Fruit fly (Drosophila melanogaster) whole organism, embryonic: ENCODE results near the gene CG5644.

Experiments
- CG10321 ChIP-seq: fragments of 200-800 bp; sonication (Bioruptor generic); IDR thresholded peaks from 2 replicates; pipeline ENCODE4 v1.3.6; 2022; ENCODE audit warnings: missing biosample characterization, missing genetic modification characterization
- CG11695 ChIP-seq: fragments of 200-800 bp; sonication (Bioruptor generic); IDR thresholded peaks from 3 replicates; pipeline ENCODE4 v1.3.6; 2022; ENCODE audit warnings: missing biosample characterization, missing genetic modification characterization
- CG11696 ChIP-seq: fragments of 200-800 bp; sonication (Bioruptor generic); IDR thresholded peaks from 2 replicates; pipeline ENCODE4 v1.3.6; 2022; ENCODE audit warnings: missing biosample characterization, missing genetic modification characterization
- CG13296 ChIP-seq: fragments of 200-800 bp; sonication (Bioruptor generic); optimal IDR thresholded peaks from 3 replicates; lab custom pipeline; 2018; ENCODE audit warnings: missing biosample characterization, mild to moderate bottlenecking, missing genetic modification characterization
- CG1603 ChIP-seq: fragments of 200-800 bp; sonication (Bioruptor generic); optimal IDR thresholded peaks from 2 replicates; lab custom pipeline; 2019; ENCODE audit warnings: missing biosample characterization, mild to moderate bottlenecking, missing genetic modification characterization, moderate library complexity
- CG17359 ChIP-seq: fragments of 200-800 bp; sonication (Bioruptor generic); optimal IDR thresholded peaks from 3 replicates; lab custom pipeline; 2018; ENCODE audit warnings: missing biosample characterization, mild to moderate bottlenecking, missing genetic modification characterization, moderate library complexity
- CG17568 ChIP-seq: fragments of 200-800 bp; sonication (Bioruptor generic); optimal IDR thresholded peaks from 2 replicates; lab custom pipeline; 2018; ENCODE audit warnings: missing biosample characterization, mild to moderate bottlenecking, missing genetic modification characterization, moderate library complexity
- CG1832 ChIP-seq: fragments of 200-800 bp; sonication (Bioruptor generic); optimal IDR thresholded peaks from 2 replicates; lab custom pipeline; 2017; ENCODE audit warnings: missing biosample characterization, mild to moderate bottlenecking, missing genetic modification characterization, inconsistent platforms
- CG2120 ChIP-seq: fragments of 200-800 bp; sonication (Bioruptor generic); optimal IDR thresholded peaks from 3 replicates; lab custom pipeline; 2016; ENCODE audit warnings: missing biosample characterization, missing genetic modification characterization
- CG2712 ChIP-seq: fragments of 200-800 bp; optimal IDR thresholded peaks from 3 replicates; lab custom pipeline; 2019; ENCODE audit warnings: missing biosample characterization, mild to moderate bottlenecking, missing genetic modification characterization, moderate library complexity
- CG34224 ChIP-seq: fragments of 200-800 bp; sonication (Bioruptor generic); IDR thresholded peaks from 3 replicates; pipeline ENCODE4 v1.3.6; 2022; ENCODE audit warnings: missing biosample characterization, missing genetic modification characterization; ENCODE audit not compliant: partially characterized antibody
- CG34422 ChIP-seq: fragments of 200-800 bp; sonication (Bioruptor generic); IDR thresholded peaks from 3 replicates; pipeline ENCODE4 v1.3.6; 2022; ENCODE audit warnings: missing biosample characterization, missing genetic modification characterization
- CG3726 ChIP-seq: fragments of 200-800 bp; sonication (Bioruptor generic); IDR thresholded peaks from 3 replicates; pipeline ENCODE4, ENCODE4 v1.3.6; 2022; ENCODE audit warnings: missing biosample characterization, missing genetic modification characterization
- CG43689 ChIP-seq: fragments of 200-800 bp; sonication (Bioruptor generic); IDR thresholded peaks from 2 replicates; pipeline ENCODE4 v1.3.6; 2022; ENCODE audit warnings: missing biosample characterization, missing genetic modification characterization
- CG7963 ChIP-seq: fragments of 200-800 bp; sonication (Bioruptor generic); IDR thresholded peaks from 3 replicates; pipeline ENCODE4 v1.3.6; 2022; ENCODE audit warnings: missing biosample characterization, missing genetic modification characterization; ENCODE audit not compliant: partially characterized antibody
- CG8281 ChIP-seq: fragments of 200-800 bp; sonication (Bioruptor generic); optimal IDR thresholded peaks from 2 replicates; lab custom pipeline; 2018; ENCODE audit warnings: missing biosample characterization, mild to moderate bottlenecking, missing genetic modification characterization, moderate library complexity
- Dad ChIP-seq: fragments of 200-800 bp; sonication (Bioruptor generic); optimal IDR thresholded peaks from 3 replicates; lab custom pipeline; 2016; ENCODE audit warnings: missing biosample characterization, missing genetic modification characterization
- Dip2 ChIP-seq: fragments of 200-800 bp; sonication (Bioruptor generic); IDR thresholded peaks from 2 replicates; pipeline ENCODE4 v1.3.6; 2022; ENCODE audit warnings: missing biosample characterization, missing genetic modification characterization
- HLH4C ChIP-seq: fragments of 200-800 bp; sonication (Bioruptor generic); IDR thresholded peaks from 3 replicates; pipeline ENCODE4 v1.3.6; 2022; ENCODE audit warnings: missing biosample characterization, missing genetic modification characterization; ENCODE audit not compliant: partially characterized antibody
- Kr ChIP-seq: fragments of 200-800 bp; sonication (Bioruptor generic); optimal IDR thresholded peaks from 2 replicates; lab custom pipeline; 2017; ENCODE audit warnings: missing biosample characterization, mild to moderate bottlenecking, missing genetic modification characterization
- MTF-1 ChIP-seq: fragments of 200-800 bp; sonication (Bioruptor generic); optimal IDR thresholded peaks from 2 replicates; lab custom pipeline; 2018; ENCODE audit warnings: missing biosample characterization, mild to moderate bottlenecking, missing genetic modification characterization, borderline replicate concordance
- Mad ChIP-seq: fragments of 200-800 bp; sonication (Bioruptor generic); optimal IDR thresholded peaks from 2 replicates; lab custom pipeline; 2016; ENCODE audit warnings: missing biosample characterization, missing genetic modification characterization
- Med ChIP-seq: fragments of 200-800 bp; sonication (Bioruptor generic); peaks from one replicate; lab custom pipeline; 2016; ENCODE audit warnings: missing biosample characterization, missing genetic modification characterization, mild to moderate bottlenecking, inconsistent platforms, moderate library complexity
- NK7.1 ChIP-seq: fragments of 200-800 bp; sonication (Bioruptor generic); optimal IDR thresholded peaks from 3 replicates; lab custom pipeline; 2016; ENCODE audit warnings: missing biosample characterization, missing genetic modification characterization
- NfI ChIP-seq: fragments of 200-800 bp; sonication (Bioruptor generic); optimal IDR thresholded peaks from 3 replicates; lab custom pipeline; 2018; ENCODE audit warnings: missing biosample characterization, mild to moderate bottlenecking, missing genetic modification characterization, moderate library complexity
- Sox100B ChIP-seq: fragments of 200-800 bp; sonication (Bioruptor generic); optimal IDR thresholded peaks from 3 replicates; lab custom pipeline; 2018; ENCODE audit warnings: missing biosample characterization, mild to moderate bottlenecking, missing genetic modification characterization
- TFAM ChIP-seq: fragments of 200-800 bp; sonication (Bioruptor generic); optimal IDR thresholded peaks from 2 replicates; lab custom pipeline; 2017; ENCODE audit warnings: missing biosample characterization, missing genetic modification characterization, inconsistent platforms
- Trl ChIP-seq, 3 experiments: fragments of >200 bp in 2 of 3; fragments of 200-800 bp in 1 of 3; sonication (Bioruptor generic) in 1 of 3; optimal IDR thresholded peaks; 2 replicates in 1 of 3; 3 replicates in 2 of 3; lab custom pipeline; 2016 to 2017; ENCODE audit warnings: missing biosample characterization in 1 of 3, missing genetic modification characterization in 1 of 3
- Xrp1 ChIP-seq: fragments of 200-800 bp; sonication (Bioruptor generic); IDR thresholded peaks from 2 replicates; pipeline ENCODE4 v1.3.6; 2022; ENCODE audit warnings: missing biosample characterization, missing genetic modification characterization
- ab ChIP-seq: fragments of 200-800 bp; sonication (Bioruptor generic); optimal IDR thresholded peaks from 2 replicates; lab custom pipeline; 2016; ENCODE audit warnings: missing biosample characterization, missing genetic modification characterization
- aop ChIP-seq: fragments of 200-800 bp; sonication (Bioruptor generic); IDR thresholded peaks from 2 replicates; pipeline ENCODE4 v1.3.6; 2022; ENCODE audit warnings: missing biosample characterization, missing genetic modification characterization
- az2 ChIP-seq: fragments of 200-800 bp; sonication (Bioruptor generic); optimal IDR thresholded peaks from 3 replicates; lab custom pipeline; 2016; ENCODE audit warnings: missing biosample characterization, missing genetic modification characterization
- chn ChIP-seq: fragments of 200-800 bp; sonication (Bioruptor generic); optimal IDR thresholded peaks from 2 replicates; lab custom pipeline; 2016; ENCODE audit warnings: missing biosample characterization, missing genetic modification characterization
- crp ChIP-seq, 2 experiments: fragments of 200-800 bp; sonication (Bioruptor generic); optimal IDR thresholded peaks; 2 replicates in 1 of 2; 3 replicates in 1 of 2; lab custom pipeline; 2017; ENCODE audit warnings: missing biosample characterization in 2 of 2, missing genetic modification characterization in 2 of 2, mild to moderate bottlenecking in 1 of 2, moderate library complexity in 1 of 2
- dimm ChIP-seq: fragments of 200-800 bp; sonication (Bioruptor generic); IDR thresholded peaks from 2 replicates; pipeline ENCODE4 v1.3.6; 2022; ENCODE audit warnings: missing biosample characterization, missing genetic modification characterization
- disco-r ChIP-seq: fragments of 200-800 bp; sonication (Bioruptor generic); optimal IDR thresholded peaks from 2 replicates; lab custom pipeline; 2016; ENCODE audit warnings: missing biosample characterization, missing genetic modification characterization
- dmrt99B ChIP-seq: fragments of 200-800 bp; sonication (Bioruptor generic); optimal IDR thresholded peaks from 2 replicates; lab custom pipeline; 2018; ENCODE audit warnings: missing biosample characterization, mild to moderate bottlenecking, missing genetic modification characterization, moderate library complexity
- en ChIP-seq: fragments of 200-800 bp; sonication (Bioruptor generic); optimal IDR thresholded peaks from 2 replicates; lab custom pipeline; 2016; ENCODE audit warnings: missing biosample characterization, missing genetic modification characterization
- exex ChIP-seq: fragments of 200-800 bp; sonication (Bioruptor generic); optimal IDR thresholded peaks from 4 replicates; lab custom pipeline; 2018; ENCODE audit warnings: missing biosample characterization, mild to moderate bottlenecking, missing genetic modification characterization, moderate library complexity
- fd102C ChIP-seq: fragments of 200-800 bp; sonication (Bioruptor generic); optimal IDR thresholded peaks from 2 replicates; lab custom pipeline; 2018; ENCODE audit warnings: missing biosample characterization, mild to moderate bottlenecking, missing genetic modification characterization, moderate library complexity
- hbn ChIP-seq: fragments of 200-800 bp; sonication (Bioruptor generic); IDR thresholded peaks from 2 replicates; pipeline ENCODE4 v1.3.6; 2022; ENCODE audit warnings: missing biosample characterization, missing genetic modification characterization; ENCODE audit not compliant: partially characterized antibody
- knrl ChIP-seq: fragments of 200-800 bp; sonication (Bioruptor generic); IDR thresholded peaks from 3 replicates; pipeline ENCODE4 v1.3.6; 2022; ENCODE audit warnings: missing biosample characterization, missing genetic modification characterization; ENCODE audit not compliant: partially characterized antibody
- lola ChIP-seq, 3 experiments: fragments of >200 bp in 2 of 3; fragments of 200-800 bp in 1 of 3; sonication (Bioruptor generic) in 1 of 3; optimal IDR thresholded peaks; 2 replicates each; lab custom pipeline; 2017 to 2019; ENCODE audit warnings: missing biosample characterization in 3 of 3, missing genetic modification characterization in 3 of 3, mild to moderate bottlenecking in 1 of 3, moderate library complexity in 1 of 3
- mld ChIP-seq: fragments of 200-800 bp; sonication (Bioruptor generic); IDR thresholded peaks from 3 replicates; pipeline ENCODE4 v1.3.6; 2022; ENCODE audit warnings: missing biosample characterization, missing genetic modification characterization; ENCODE audit not compliant: partially characterized antibody
- repo ChIP-seq: fragments of 200-800 bp; sonication (Bioruptor generic); optimal IDR thresholded peaks from 2 replicates; lab custom pipeline; 2016; ENCODE audit warnings: missing biosample characterization, missing genetic modification characterization
- rib ChIP-seq: fragments of 200-800 bp; sonication (Bioruptor generic); IDR thresholded peaks from 2 replicates; pipeline ENCODE4 v1.3.6; 2022; ENCODE audit warnings: missing biosample characterization, missing genetic modification characterization
- sens ChIP-seq: fragments of 200-800 bp; sonication (Bioruptor generic); peaks from one replicate; lab custom pipeline; 2016; ENCODE audit warnings: missing biosample characterization, missing genetic modification characterization
- slbo ChIP-seq: fragments of 200-800 bp; sonication (Bioruptor generic); IDR thresholded peaks from 2 replicates; pipeline ENCODE4 v1.3.6; 2022; ENCODE audit warnings: missing biosample characterization, missing genetic modification characterization
- toy ChIP-seq: fragments of 200-800 bp; sonication (Bioruptor generic); IDR thresholded peaks from 2 replicates; pipeline ENCODE4 v1.3.6; 2022; ENCODE audit warnings: missing biosample characterization, missing genetic modification characterization
- z ChIP-seq: fragments of 200-800 bp; sonication (Bioruptor generic); IDR thresholded peaks from 3 replicates; pipeline ENCODE4 v1.3.6; 2022; ENCODE audit warnings: missing biosample characterization, missing genetic modification characterization

The CG5644 gene

dm6 chr3L:9023627-9024026 lies 43.9 kb upstream of the CG5644 start (continued):
- peak; percentile 26 for TF ChIP-seq Sox100B
- no peak for TF ChIP-seq CG34224 (GFP tag; lab: Robert Waterston, UW)
- no peak for TF ChIP-seq CG13296 (GFP tag; lab: Kevin White, UChicago)
- TF ChIP-seq rib (GFP tag; lab: Robert Waterston, UW): no peak
- no peak for TF ChIP-seq exex
- no peak for TF ChIP-seq CG7963
- peak; percentile 90 for TF ChIP-seq Med (GFP tag; lab: Kevin White, UChicago)
- no peak for TF ChIP-seq z (GFP tag; lab: Robert Waterston, UW)
- peak; percentile 41 for TF ChIP-seq NK7.1 (GFP tag; lab: Kevin White, UChicago)
- TF ChIP-seq crp (GFP tag; optimal IDR thresholded peaks at IDR 0.05; lab: Kevin White, UChicago): no peak
- TF ChIP-seq mld (GFP tag; lab: Robert Waterston, UW): no peak
- peak; percentile 32 for TF ChIP-seq CG17568 (GFP tag; lab: Kevin White, UChicago)
- no peak for TF ChIP-seq CG10321 (GFP tag; lab: Robert Waterston, UW)
- no peak for TF ChIP-seq CG11696
- peak; percentile 85 for TF ChIP-seq Xrp1 (GFP tag; lab: Robert Waterston, UW)
- TF ChIP-seq az2 (GFP tag; lab: Kevin White, UChicago): peak; percentile 71
- TF ChIP-seq disco-r (GFP tag; lab: Kevin White, UChicago): no peak
- peak in 1 of 3 experiments; percentile 87 for TF ChIP-seq lola (GFP tag; optimal IDR thresholded peaks at IDR 0.05; lab: Kevin White, UChicago)
- TF ChIP-seq repo (GFP tag; lab: Kevin White, UChicago): no peak
- TF ChIP-seq chn (GFP tag; lab: Kevin White, UChicago): peak; percentile 73
- TF ChIP-seq slbo: peak; percentile 56
- no peak for TF ChIP-seq aop (GFP tag; lab: Robert Waterston, UW)
- peak; percentile 49 for TF ChIP-seq CG17359 (tag; lab: Kevin White, UChicago)
- no peak for TF ChIP-seq CG3726
- peak; percentile 55; the same call in 1 of the 3 replicates for TF ChIP-seq CG11695 (GFP tag; lab: Robert Waterston, UW)
- TF ChIP-seq knrl: no peak
- TF ChIP-seq Mad (GFP tag; lab: Kevin White, UChicago): peak; percentile 58
- no peak for TF ChIP-seq en (GFP tag; lab: Kevin White, UChicago)
- TF ChIP-seq HLH4C (GFP tag; lab: Robert Waterston, UW): no peak
- TF ChIP-seq dmrt99B: peak; percentile 59
- peak; percentile 74 for TF ChIP-seq CG1603
- TF ChIP-seq CG2120 (GFP tag; lab: Kevin White, UChicago): peak; percentile 60
- no peak for TF ChIP-seq MTF-1 (GFP tag; lab: Kevin White, UChicago)
- TF ChIP-seq CG34422 (GFP tag; lab: Robert Waterston, UW): peak; percentile 59; the same call in 1 of the 3 replicates
- TF ChIP-seq Trl (optimal IDR thresholded peaks at IDR 0.05; lab: Kevin White, UChicago): no peak
- TF ChIP-seq Trl (GFP tag; optimal IDR thresholded peaks at IDR 0.05; lab: Kevin White, UChicago): peak; percentile 56
- no peak for TF ChIP-seq Dip2 (GFP tag; lab: Robert Waterston, UW)
- TF ChIP-seq CG1832: no peak
- TF ChIP-seq Dad (GFP tag; lab: Kevin White, UChicago): peak; percentile 40
- TF ChIP-seq sens (GFP tag; lab: Kevin White, UChicago): peak; percentile 97
- TF ChIP-seq fd102C (GFP tag; lab: Kevin White, UChicago): peak; percentile 93
- TF ChIP-seq Kr (GFP tag; lab: Kevin White, UChicago): no peak
- peak; percentile 28 for TF ChIP-seq ab
- no peak for TF ChIP-seq dimm
- TF ChIP-seq CG2712 (tag; lab: Kevin White, UChicago): peak; percentile 85
- TF ChIP-seq CG8281 (tag; lab: Kevin White, UChicago): peak; percentile 8
- no peak for TF ChIP-seq TFAM (GFP tag; lab: Kevin White, UChicago)
- TF ChIP-seq CG43689 (GFP tag; lab: Robert Waterston, UW): no peak
- no peak for TF ChIP-seq hbn (GFP tag; lab: Robert Waterston, UW)
- TF ChIP-seq toy (GFP tag; lab: Robert Waterston, UW): no peak
- TF ChIP-seq NfI (GFP tag; lab: Kevin White, UChicago): peak; percentile 39
